Fruit fly (Drosophila melanogaster): ENCODE data around the gene Smg6.

Smg6 gene

dm6 chr3R:24997287-24997686 lies 36.0 kb downstream of the Smg6 start:
- no peak for TF ChIP-seq psq (optimal IDR thresholded peaks at IDR 0.05)
- TF ChIP-seq insv (optimal IDR thresholded peaks at IDR 0.05) = no peak
- no peak for TF ChIP-seq Sin3A (optimal IDR thresholded peaks at IDR 0.05)
- no peak for TF ChIP-seq h (optimal IDR thresholded peaks at IDR 0.05)
- TF ChIP-seq ttk (optimal IDR thresholded peaks at IDR 0.05) = no peak
- no peak for TF ChIP-seq Myc (optimal IDR thresholded peaks at IDR 0.05)

dm6 chr3R:24996502-24996901 lies 36.8 kb downstream of the Smg6 start:
- TF ChIP-seq Myc (optimal IDR thresholded peaks at IDR 0.05) (no peak), Sin3A (optimal IDR thresholded peaks at IDR 0.05) (no peak), psq (optimal IDR thresholded peaks at IDR 0.05) (no peak), ttk (optimal IDR thresholded peaks at IDR 0.05) (no peak), insv (optimal IDR thresholded peaks at IDR 0.05) (no peak), h (optimal IDR thresholded peaks at IDR 0.05) (no peak)

- TF ChIP-seq Sin3A (optimal IDR thresholded peaks at IDR 0.05) (no peak), Myc (optimal IDR thresholded peaks at IDR 0.05) (no peak), psq (optimal IDR thresholded peaks at IDR 0.05) (no peak), insv (optimal IDR thresholded peaks at IDR 0.05) (no peak), ttk (optimal IDR thresholded peaks at IDR 0.05) (no peak), h (optimal IDR thresholded peaks at IDR 0.05) (no peak)
Measured at dm6 chr3R:24985029-24985685, 48.1 kb downstream of the Smg6 start.

- TF ChIP-seq psq (optimal IDR thresholded peaks at IDR 0.05) = no peak
- no peak for TF ChIP-seq h (optimal IDR thresholded peaks at IDR 0.05)
- no peak for TF ChIP-seq ttk (optimal IDR thresholded peaks at IDR 0.05)
- TF ChIP-seq Myc (optimal IDR thresholded peaks at IDR 0.05) = no peak
- no peak for TF ChIP-seq Sin3A (optimal IDR thresholded peaks at IDR 0.05)
- no peak for TF ChIP-seq insv (optimal IDR thresholded peaks at IDR 0.05)
Measured at dm6 chr3R:24983537-24984501, 49.4 kb downstream of the Smg6 start, which contains the start of gene tnc. Gene tnc (plus strand): TSS chr3R:24984384.
